Worm (Caenorhabditis elegans) whole organism, L4 larva: ENCODE results near the gene F44G3.7.

Experiments
- D1046.2 ChIP-seq: fragments of 200-800 bp; sonication (Bioruptor generic); IDR thresholded peaks from 2 replicates; pipeline ENCODE4 v1.3.6; 2022; ENCODE audit warnings: missing genetic modification characterization, missing compliant biosample characterization
- dve-1 ChIP-seq: sonication (generic microtip); optimal IDR thresholded peaks from 2 replicates; lab custom pipeline; 2017; ENCODE audit warnings: antibody characterized with exemption, mild to moderate bottlenecking, missing genetic modification characterization, missing compliant biosample characterization; ENCODE audit not compliant: insufficient read depth
- lin-15B ChIP-seq: fragments of 150-350 bp; sonication (generic microtip); optimal IDR thresholded peaks from 3 replicates; lab custom pipeline; 2014; ENCODE audit warnings: missing biosample characterization, missing genetic modification characterization
- lir-3 ChIP-seq: sonication (generic microtip); optimal IDR thresholded peaks from 2 replicates; lab custom pipeline; 2016; ENCODE audit warnings: mild to moderate bottlenecking, missing genetic modification characterization, missing compliant biosample characterization
- mdl-1 ChIP-seq, 2 experiments: fragments of 150-350 bp in 1 of 2; sonication (generic microtip) in 1 of 2; optimal IDR thresholded peaks; 2 replicates each; lab custom pipeline; 2014 to 2017; ENCODE audit warnings: missing biosample characterization in 2 of 2, missing genetic modification characterization in 2 of 2
- mes-2 ChIP-seq: sonication (generic microtip); optimal IDR thresholded peaks from 2 replicates; lab custom pipeline; 2016; ENCODE audit warnings: missing genotype, mild to moderate bottlenecking, missing genetic modification characterization, missing compliant biosample characterization; ENCODE audit not compliant: poor library complexity, severe bottlenecking
- pha-4 ChIP-seq, 2 experiments: fragments of 150-350 bp in 1 of 2; fragments of 200-800 bp in 1 of 2; sonication (Bioruptor generic) in 1 of 2; IDR thresholded peaks in 1 of 2; optimal IDR thresholded peaks in 1 of 2; 2 replicates each; pipeline versions ENCODE4 v1.3.6 to Lab custom; 2014 to 2022; ENCODE audit warnings: missing genetic modification characterization in 2 of 2, missing genetic modification reagents in 2 of 2, missing biosample characterization in 1 of 2, missing compliant biosample characterization in 1 of 2
- pqm-1 ChIP-seq: sonication (generic microtip); optimal IDR thresholded peaks from 2 replicates; lab custom pipeline; 2017; ENCODE audit warnings: missing biosample characterization, missing genetic modification characterization
- sdz-12 ChIP-seq: fragments of 200-800 bp; sonication (Bioruptor generic); optimal IDR thresholded peaks from 2 replicates; lab custom pipeline; 2018; ENCODE audit warnings: mild to moderate bottlenecking, missing genetic modification characterization, missing compliant biosample characterization
- unc-130 ChIP-seq: sonication (generic microtip); optimal IDR thresholded peaks from 2 replicates; lab custom pipeline; 2016; ENCODE audit warnings: missing genetic modification reagents, missing genetic modification characterization, missing compliant biosample characterization
- unc-62 ChIP-seq, 3 experiments: fragments of 150-350 bp in 1 of 3; sonication (generic microtip); optimal IDR thresholded peaks in 2 of 3; peaks in 1 of 3; 1 replicate in 1 of 3; 2 replicates in 2 of 3; lab custom pipeline; 2014 to 2017; ENCODE audit warnings: missing biosample characterization in 3 of 3, missing genetic modification characterization in 3 of 3, missing genetic modification reagents in 3 of 3, missing genotype in 1 of 3

ce11 chrV:16137043-16137442 is at the start of gene F44G3.7:
- TF ChIP-seq unc-130 (GFP tag; lab: Kevin White, UChicago) (no peak), pqm-1 (no peak), mes-2 (no peak), unc-62 (GFP tag; optimal IDR thresholded peaks at IDR 0.05 in 1 of 2; lab: Kevin White, UChicago) (no peak), unc-62 (tag; optimal IDR thresholded peaks at IDR 0.05; lab: Kevin White, UChicago) (no peak), mdl-1 (tag; optimal IDR thresholded peaks at IDR 0.05; lab: Kevin White, UChicago) (no peak), D1046.2 (GFP tag; lab: Robert Waterston, UW) (no peak), lir-3 (no peak), pha-4 (GFP tag; IDR thresholded peaks at IDR 0.05; lab: Robert Waterston, UW) (no peak), pha-4 (tag; optimal IDR thresholded peaks at IDR 0.05; lab: Kevin White, UChicago) (no peak), dve-1 (tag; lab: Kevin White, UChicago) (no peak), sdz-12 (GFP tag; lab: Kevin White, UChicago) (no peak), lin-15B (tag; lab: Kevin White, UChicago) (no peak)
